Worm (Caenorhabditis elegans): ENCODE results near the gene F13A7.1.
"Not testable (repeated sequence)": the region's sequence is repeated elsewhere in the genome, so short reads cannot be mapped to it uniquely, and the experiment has no call there.

F13A7.1 gene

DNA sequence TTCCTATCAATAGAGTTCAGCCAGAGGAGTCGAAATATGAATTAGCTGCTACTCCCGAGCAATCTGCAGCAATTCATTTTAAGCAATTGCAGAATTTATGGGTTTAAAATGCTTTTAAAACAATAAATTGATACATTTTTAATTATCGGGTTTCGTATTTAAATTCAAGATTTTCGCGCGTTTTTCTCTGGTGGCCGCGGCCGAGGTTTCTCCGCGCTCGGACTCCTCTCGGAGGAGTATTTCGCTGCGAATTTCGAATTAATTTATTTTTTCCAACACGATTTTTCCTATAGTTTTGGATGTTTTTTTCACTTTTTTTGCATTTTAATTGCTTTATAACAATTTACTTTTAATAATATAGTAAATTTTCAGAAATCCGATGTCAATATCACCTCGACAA is 23.8 kb upstream of the F13A7.1 start, which contains the start of gene F13A7.14:
F13A7.14 (plus strand) TSS at position 373 of the 400 bp plus-strand sequence.
- TF ChIP-seq tab-1 (GFP tag; IDR thresholded peaks at IDR 0.05) (no peak), flt-1 (GFP tag; IDR thresholded peaks at IDR 0.05) (peak; percentile 74), ztf-23 (GFP tag; IDR thresholded peaks at IDR 0.05) (peak; percentile 81), T22C8.4 (GFP tag; IDR thresholded peaks at IDR 0.05) (no peak), ref-1 (GFP tag; conservative IDR thresholded peaks at IDR 0.05) (no peak), cog-1 (tag; optimal IDR thresholded peaks at IDR 0.05) (peak; percentile 9), klf-2 (GFP tag; conservative IDR thresholded peaks at IDR 0.05) (no peak), med-1 (GFP tag; optimal IDR thresholded peaks at IDR 0.05; ENCODE audit: insufficient read depth) (no peak), ztf-29 (GFP tag; IDR thresholded peaks at IDR 0.05) (no peak)

DNA sequence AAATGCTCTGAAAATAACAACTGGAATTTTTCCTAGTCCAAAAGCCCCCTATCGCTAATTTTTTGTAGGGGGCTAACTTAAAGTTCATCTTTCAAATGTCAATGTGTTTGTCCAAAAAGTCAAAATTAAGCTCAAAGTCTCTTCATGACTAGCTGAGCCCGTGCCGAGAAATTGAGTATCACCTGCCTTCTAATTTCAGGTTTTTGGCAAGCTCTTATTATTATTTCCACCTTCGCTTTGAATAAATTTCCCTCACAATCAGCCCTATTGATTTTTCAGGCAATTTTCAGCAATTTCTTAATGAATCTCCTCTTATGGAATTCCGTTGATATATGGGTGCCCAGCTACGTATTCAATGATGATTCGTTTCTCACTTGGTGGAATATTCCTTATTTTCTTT is 21.6 kb upstream of the F13A7.1 start, which contains the start of gene sre-36:
sre-36 (plus strand) TSS at position 301 of the 400 bp plus-strand sequence.
- TF ChIP-seq flt-1 (GFP tag; IDR thresholded peaks at IDR 0.05) (no peak), tab-1 (GFP tag; IDR thresholded peaks at IDR 0.05) (no peak), ztf-23 (GFP tag; IDR thresholded peaks at IDR 0.05) (no peak), cog-1 (tag; optimal IDR thresholded peaks at IDR 0.05) (no peak), med-1 (GFP tag; optimal IDR thresholded peaks at IDR 0.05; ENCODE audit: insufficient read depth) (no peak), ztf-29 (GFP tag; IDR thresholded peaks at IDR 0.05) (no peak), klf-2 (GFP tag; conservative IDR thresholded peaks at IDR 0.05) (no peak), ref-1 (GFP tag; conservative IDR thresholded peaks at IDR 0.05) (no peak), T22C8.4 (GFP tag; IDR thresholded peaks at IDR 0.05) (no peak)

DNA sequence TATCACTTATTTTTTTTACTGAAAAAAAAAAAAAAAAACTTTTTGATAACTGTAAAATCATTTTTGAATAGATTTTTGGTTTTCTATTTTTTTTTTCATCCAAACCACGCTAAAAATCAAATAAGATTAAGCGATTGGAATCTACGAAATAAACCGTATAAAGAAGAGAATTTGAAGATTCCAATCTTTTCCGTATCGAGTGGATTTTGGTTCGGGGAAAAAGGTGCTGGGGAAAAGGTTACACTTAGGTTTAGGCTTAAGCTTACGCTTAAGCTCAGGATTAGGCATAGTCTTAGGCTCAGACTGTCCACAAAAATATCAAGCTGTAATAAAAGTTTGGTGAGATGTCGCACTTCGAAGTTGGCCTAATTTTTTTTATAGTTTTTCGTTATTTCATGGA is 18.0 kb upstream of the F13A7.1 start, which contains the start of gene F13A7.12:
F13A7.12 (plus strand) TSS at position 301 of the 400 bp plus-strand sequence.
- TF ChIP-seq flt-1 (GFP tag; IDR thresholded peaks at IDR 0.05) (no peak), klf-2 (GFP tag; conservative IDR thresholded peaks at IDR 0.05) (no peak), ref-1 (GFP tag; conservative IDR thresholded peaks at IDR 0.05) (no peak), ztf-29 (GFP tag; IDR thresholded peaks at IDR 0.05) (peak; percentile 30; the same call in 1 of the 2 replicates)

DNA sequence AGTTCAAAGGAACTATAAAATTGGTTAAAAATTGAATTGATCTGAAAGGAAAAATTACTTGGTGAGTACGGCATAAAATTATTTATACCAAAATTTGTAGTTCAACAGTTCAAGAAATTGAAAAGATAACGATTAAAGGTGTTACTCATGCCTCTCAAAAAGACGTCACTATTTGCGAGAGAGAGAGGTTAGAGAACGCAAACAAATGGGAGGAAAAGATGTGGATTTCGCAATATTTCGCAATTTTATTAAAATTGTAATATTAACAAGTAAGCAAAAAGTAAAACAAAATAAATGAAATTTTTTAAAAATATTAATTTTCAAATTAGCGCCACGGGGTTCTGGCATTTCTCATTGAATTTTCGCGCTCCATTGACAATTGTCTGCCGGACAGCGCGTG is 17.4 kb upstream of the F13A7.1 start, which contains the start of gene F13A7.11:
F13A7.11 (minus strand) TSS at position 174 of the 400 bp plus-strand sequence.
- TF ChIP-seq med-1 (GFP tag; optimal IDR thresholded peaks at IDR 0.05; ENCODE audit: insufficient read depth) = no peak
- no peak for TF ChIP-seq ztf-23 (GFP tag; IDR thresholded peaks at IDR 0.05)
- TF ChIP-seq flt-1 (GFP tag; IDR thresholded peaks at IDR 0.05) = no peak
- no peak for TF ChIP-seq klf-2 (GFP tag; conservative IDR thresholded peaks at IDR 0.05)
- TF ChIP-seq ztf-29 (GFP tag; IDR thresholded peaks at IDR 0.05) = no peak
- no peak for TF ChIP-seq ref-1 (GFP tag; conservative IDR thresholded peaks at IDR 0.05)
- TF ChIP-seq tab-1 (GFP tag; IDR thresholded peaks at IDR 0.05) = no peak
- no peak for TF ChIP-seq cog-1 (tag; optimal IDR thresholded peaks at IDR 0.05)
- TF ChIP-seq T22C8.4 (GFP tag; IDR thresholded peaks at IDR 0.05) = no peak

DNA sequence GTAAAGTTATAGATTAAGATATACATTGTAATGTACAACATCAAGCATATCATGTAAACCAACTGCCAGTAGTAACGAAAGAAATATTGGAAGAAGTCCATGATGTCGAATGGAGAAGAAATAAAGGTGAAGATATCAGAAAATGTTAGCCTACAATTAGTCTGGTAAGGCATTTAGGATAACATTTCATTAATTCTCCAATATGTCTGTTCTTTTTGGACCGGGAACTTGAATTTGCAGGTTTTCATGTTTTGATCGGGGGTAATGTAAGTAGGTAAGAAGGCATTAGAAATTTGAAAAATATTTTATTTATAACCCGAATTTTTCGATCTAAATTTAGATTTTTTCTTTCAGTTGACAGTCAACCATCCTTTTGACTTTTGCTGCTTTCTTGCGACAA is 16.0 kb upstream of the F13A7.1 start, which contains the start of gene srd-63:
srd-63 (minus strand) TSS at position 101 of the 400 bp plus-strand sequence.
- TF ChIP-seq ref-1 (GFP tag; conservative IDR thresholded peaks at IDR 0.05) (no peak), cog-1 (tag; optimal IDR thresholded peaks at IDR 0.05) (no peak), med-1 (GFP tag; optimal IDR thresholded peaks at IDR 0.05; ENCODE audit: insufficient read depth) (no peak), tab-1 (GFP tag; IDR thresholded peaks at IDR 0.05) (no peak), T22C8.4 (GFP tag; IDR thresholded peaks at IDR 0.05) (no peak), ztf-23 (GFP tag; IDR thresholded peaks at IDR 0.05) (no peak), ztf-29 (GFP tag; IDR thresholded peaks at IDR 0.05) (no peak), flt-1 (GFP tag; IDR thresholded peaks at IDR 0.05) (no peak), klf-2 (GFP tag; conservative IDR thresholded peaks at IDR 0.05) (no peak)

DNA sequence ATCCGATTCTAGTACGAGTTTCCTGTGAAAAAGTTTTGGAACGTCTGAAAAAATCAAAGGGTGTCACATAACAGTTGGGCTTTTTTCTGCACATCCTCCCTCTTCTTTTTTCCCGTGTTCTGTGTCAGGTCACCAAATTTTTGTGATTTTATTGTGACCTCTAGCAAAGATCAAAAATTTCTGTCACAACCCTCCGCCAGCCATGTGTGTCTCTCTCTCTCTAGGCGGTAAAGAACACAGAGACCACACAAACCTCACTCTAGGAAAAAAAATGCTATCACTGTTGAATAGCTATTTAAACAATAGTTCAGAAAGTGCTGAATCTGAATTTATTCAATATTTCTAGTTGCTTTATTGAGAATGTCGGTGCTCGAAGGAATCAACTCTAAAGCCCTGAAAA is 12.9 kb upstream of the F13A7.1 start, which contains the start of gene gst-44:
gst-44 (plus strand) TSS at position 237 of the 400 bp plus-strand sequence.
- TF ChIP-seq cog-1 (tag; optimal IDR thresholded peaks at IDR 0.05) (no peak), klf-2 (GFP tag; conservative IDR thresholded peaks at IDR 0.05) (no peak), T22C8.4 (GFP tag; IDR thresholded peaks at IDR 0.05) (no peak), ztf-29 (GFP tag; IDR thresholded peaks at IDR 0.05) (no peak), ref-1 (GFP tag; conservative IDR thresholded peaks at IDR 0.05) (no peak), med-1 (GFP tag; optimal IDR thresholded peaks at IDR 0.05; ENCODE audit: insufficient read depth) (no peak), flt-1 (GFP tag; IDR thresholded peaks at IDR 0.05) (no peak), ztf-23 (GFP tag; IDR thresholded peaks at IDR 0.05) (no peak), tab-1 (GFP tag; IDR thresholded peaks at IDR 0.05) (no peak)

DNA sequence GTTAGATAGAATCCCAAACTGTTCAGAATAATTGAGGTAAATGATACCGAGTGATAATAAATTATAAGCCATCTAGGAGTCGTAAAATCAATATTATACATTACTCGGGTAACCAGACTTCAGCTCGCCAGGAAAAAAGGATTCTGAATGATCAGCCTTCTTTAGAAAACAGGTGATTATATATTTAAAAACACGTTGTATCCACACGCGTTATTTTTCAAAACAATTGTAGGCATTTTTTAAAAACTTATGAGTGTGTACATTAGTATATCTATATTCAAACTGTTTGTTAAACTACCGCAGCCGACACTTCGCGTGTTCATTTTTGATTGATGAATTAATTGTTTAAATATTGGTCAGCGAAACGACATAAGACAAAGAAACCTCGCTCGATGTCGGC is 10.5 kb upstream of the F13A7.1 start, which contains the start of gene sri-65:
sri-65 (minus strand) TSS at position 101 of the 400 bp plus-strand sequence.
- TF ChIP-seq med-1 (GFP tag; optimal IDR thresholded peaks at IDR 0.05; ENCODE audit: insufficient read depth) (no peak), klf-2 (GFP tag; conservative IDR thresholded peaks at IDR 0.05) (no peak), T22C8.4 (GFP tag; IDR thresholded peaks at IDR 0.05) (no peak)

DNA sequence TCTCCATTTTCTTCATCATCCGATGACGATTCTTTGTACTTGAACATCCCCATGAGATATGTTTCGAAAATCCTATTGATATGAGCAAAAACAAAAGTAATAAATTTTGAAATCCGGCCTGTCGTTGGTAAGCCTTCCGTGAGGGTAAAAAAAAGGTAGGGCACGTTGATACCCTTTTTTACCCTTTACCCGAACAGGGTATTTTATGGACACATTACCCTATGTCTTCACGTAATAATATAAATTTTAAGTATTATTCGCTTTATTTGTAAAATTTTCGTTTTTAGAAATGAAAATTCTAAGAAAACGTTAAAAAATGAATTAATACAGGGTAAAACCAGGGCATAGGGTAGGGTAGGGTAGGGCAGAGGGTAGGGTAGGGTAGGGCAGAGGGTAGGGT is 6.0 kb upstream of the F13A7.1 start, which contains the start of gene F13A7.7:
F13A7.7 (minus strand) TSS at position 101 of the 400 bp plus-strand sequence.
- TF ChIP-seq ztf-23 (GFP tag; IDR thresholded peaks at IDR 0.05); cog-1 (tag; optimal IDR thresholded peaks at IDR 0.05); med-1 (GFP tag; optimal IDR thresholded peaks at IDR 0.05; ENCODE audit: insufficient read depth): not testable (repeated sequence)

DNA sequence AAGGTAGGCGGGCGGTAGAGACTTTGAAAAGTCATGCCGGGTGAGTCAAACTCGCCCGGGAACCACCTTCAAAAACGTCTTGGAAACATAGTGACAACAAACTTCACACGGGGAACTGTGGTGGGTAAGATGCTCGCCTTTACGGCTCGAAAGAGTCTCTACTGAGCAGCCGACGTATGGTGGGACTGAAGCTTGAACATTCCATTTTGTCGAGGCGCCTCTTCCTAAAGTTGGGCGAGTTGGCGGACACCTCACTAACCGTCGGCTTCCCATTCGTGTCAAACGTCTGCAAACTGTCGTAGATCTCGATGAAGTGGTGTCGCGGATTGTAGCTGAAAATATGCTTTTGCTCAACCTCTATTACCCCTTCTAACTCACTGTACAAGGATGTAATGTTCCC is 5.2 kb upstream of the F13A7.1 start:
- TF ChIP-seq cog-1 (tag; optimal IDR thresholded peaks at IDR 0.05) = no peak
- TF ChIP-seq T22C8.4 (GFP tag; IDR thresholded peaks at IDR 0.05) = no peak
- no peak for TF ChIP-seq ztf-29 (GFP tag; IDR thresholded peaks at IDR 0.05)
- TF ChIP-seq flt-1 (GFP tag; IDR thresholded peaks at IDR 0.05) = no peak
- TF ChIP-seq tab-1 (GFP tag; IDR thresholded peaks at IDR 0.05) = no peak
- TF ChIP-seq med-1 (GFP tag; optimal IDR thresholded peaks at IDR 0.05; ENCODE audit: insufficient read depth) = no peak
- TF ChIP-seq ref-1 (GFP tag; conservative IDR thresholded peaks at IDR 0.05) = no peak
- TF ChIP-seq klf-2 (GFP tag; conservative IDR thresholded peaks at IDR 0.05) = no peak
- no peak for TF ChIP-seq ztf-23 (GFP tag; IDR thresholded peaks at IDR 0.05)

DNA sequence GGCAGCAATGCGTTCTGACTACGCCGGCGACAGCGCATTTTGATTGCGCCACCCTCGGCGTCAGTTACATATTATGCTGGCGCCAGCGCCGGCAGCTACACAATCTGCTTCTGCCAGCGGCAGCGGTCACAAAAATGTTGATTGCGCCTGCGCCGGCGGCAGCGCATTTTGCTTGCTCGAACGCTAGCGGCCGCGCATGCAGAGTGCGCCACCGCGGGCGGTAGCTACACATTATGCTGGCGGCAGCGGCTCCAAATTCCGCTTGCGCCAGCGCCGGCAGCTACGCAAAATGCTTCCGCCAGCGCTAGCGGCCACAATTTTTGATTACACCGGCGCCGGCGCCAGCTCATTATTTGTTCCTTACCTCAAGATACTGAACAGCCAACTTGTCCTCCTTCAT is 561 bp downstream of the F13A7.1 start:
- 0 out of 2 replicates have a peak, but pooled peaks have one; percentile 28 for TF ChIP-seq flt-1 (GFP tag; IDR thresholded peaks at IDR 0.05)
- TF ChIP-seq tab-1 (GFP tag; IDR thresholded peaks at IDR 0.05) = no peak
